Worm (Caenorhabditis elegans): Measurements from ENCODE around the gene Y102A5C.36.

Gene Y102A5C.36

DNA sequence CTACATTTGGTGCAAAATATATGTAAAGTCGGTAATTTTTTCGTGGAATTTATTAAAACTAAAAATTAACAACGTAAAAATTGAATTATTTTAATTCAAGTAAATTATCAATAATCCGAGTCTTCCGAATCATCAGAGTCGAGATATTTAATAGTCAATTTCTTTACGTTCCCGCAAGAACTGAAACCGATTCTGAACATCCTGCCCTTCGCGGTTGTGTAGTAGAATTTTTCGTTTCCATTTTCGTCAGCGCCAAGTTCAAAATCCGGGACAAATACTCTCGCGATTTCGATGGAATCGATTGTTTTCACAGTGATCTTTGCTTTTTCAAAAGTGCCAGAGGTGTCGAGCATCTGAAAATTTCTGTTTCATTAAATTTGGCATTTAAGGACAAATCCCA, 7.6 kb downstream of the Y102A5C.36 start (continued):
- TF ChIP-seq ztf-18 (tag; optimal IDR thresholded peaks at IDR 0.05): no peak
- no peak for TF ChIP-seq ceh-27 (GFP tag; optimal IDR thresholded peaks at IDR 0.05)
- TF ChIP-seq F22D6.2 (tag; optimal IDR thresholded peaks at IDR 0.05): no peak
- no peak for TF ChIP-seq nhr-27 (tag; optimal IDR thresholded peaks at IDR 0.05)
- TF ChIP-seq attf-6 (GFP tag; IDR thresholded peaks at IDR 0.05): peak; percentile 89
- TF ChIP-seq lin-35 (GFP tag; optimal IDR thresholded peaks at IDR 0.05): no peak
- TF ChIP-seq K12H6.12 (tag; optimal IDR thresholded peaks at IDR 0.05): no peak
- TF ChIP-seq cebp-2 (GFP tag; IDR thresholded peaks at IDR 0.05): no peak
- TF ChIP-seq T26A5.8 (tag; optimal IDR thresholded peaks at IDR 0.05): no peak
- TF ChIP-seq madf-6 (GFP tag; IDR thresholded peaks at IDR 0.05): peak; percentile 45
- no peak for TF ChIP-seq pha-4 (tag; optimal IDR thresholded peaks at IDR 0.05)
- no peak for TF ChIP-seq sptf-2 (GFP tag; optimal IDR thresholded peaks at IDR 0.05)
- no peak for TF ChIP-seq Y53F4B.3 (GFP tag; IDR thresholded peaks at IDR 0.05)
- no peak for TF ChIP-seq him-1 (tag; optimal IDR thresholded peaks at IDR 0.05)
- no peak for TF ChIP-seq C17E4.6 (GFP tag; IDR thresholded peaks at IDR 0.05)
- no peak for TF ChIP-seq lag-1 (GFP tag; IDR thresholded peaks at IDR 0.05)
- no peak for TF ChIP-seq chd-7 (tag; optimal IDR thresholded peaks at IDR 0.05)
- TF ChIP-seq hmg-20 (GFP tag; IDR thresholded peaks at IDR 0.05): no peak
- no peak for TF ChIP-seq Y56A3A.18 (GFP tag; IDR thresholded peaks at IDR 0.05)
- no peak for TF ChIP-seq snpc-3.4 (tag; optimal IDR thresholded peaks at IDR 0.05)
- no peak for TF ChIP-seq lin-40 (tag; optimal IDR thresholded peaks at IDR 0.05)
- TF ChIP-seq F10E7.11 (tag; optimal IDR thresholded peaks at IDR 0.05): no peak
- TF ChIP-seq F57A8.1 (GFP tag; optimal IDR thresholded peaks at IDR 0.05): no peak
- no peak for TF ChIP-seq snpc-4 (GFP tag; optimal IDR thresholded peaks at IDR 0.05)
- TF ChIP-seq snpc-4 (tag; optimal IDR thresholded peaks at IDR 0.05): peak in 2 of 4 experiments; percentile 7 to 50
- no peak for TF ChIP-seq lin-54 (GFP tag; optimal IDR thresholded peaks at IDR 0.05)
- TF ChIP-seq F23B12.7 (tag; optimal IDR thresholded peaks at IDR 0.05; ENCODE audit: insufficient read depth): no peak
- TF ChIP-seq F52B5.7 (tag; optimal IDR thresholded peaks at IDR 0.05): no peak
- TF ChIP-seq Y53G8AR.9 (GFP tag; conservative IDR thresholded peaks at IDR 0.05): no peak
- TF ChIP-seq gei-17 (GFP tag; optimal IDR thresholded peaks at IDR 0.05): no peak
- TF ChIP-seq nfyb-1 (GFP tag; IDR thresholded peaks at IDR 0.05): no peak
- TF ChIP-seq zfh-2 (GFP tag; conservative IDR thresholded peaks at IDR 0.05): no peak
- no peak for TF ChIP-seq F33H1.4 (GFP tag; IDR thresholded peaks at IDR 0.05)
- no peak for TF ChIP-seq rpc-1 (optimal IDR thresholded peaks at IDR 0.05)
- TF ChIP-seq rpc-1 (tag; optimal IDR thresholded peaks at IDR 0.05): no peak
- TF ChIP-seq ceh-40 (GFP tag; IDR thresholded peaks at IDR 0.05): no peak
- TF ChIP-seq B0336.3 (GFP tag; IDR thresholded peaks at IDR 0.05): 0 out of 2 replicates have a peak, but pooled peaks have one; percentile 45
- no peak for TF ChIP-seq dpff-1 (tag; optimal IDR thresholded peaks at IDR 0.05)
- TF ChIP-seq C06A6.2 (GFP tag; conservative IDR thresholded peaks at IDR 0.05): no peak
- TF ChIP-seq snpc-1.3 (tag; optimal IDR thresholded peaks at IDR 0.05; ENCODE audit: insufficient read depth): no peak
- TF ChIP-seq nhr-120 (GFP tag; IDR thresholded peaks at IDR 0.05): no peak
- no peak for TF ChIP-seq dox-1 (GFP tag; IDR thresholded peaks at IDR 0.05)
- no peak for TF ChIP-seq sea-2 (GFP tag; IDR thresholded peaks at IDR 0.05)
- no peak for TF ChIP-seq akir-1 (GFP tag; optimal IDR thresholded peaks at IDR 0.05)
- peak; percentile 14 for TF ChIP-seq xnd-1 (tag; optimal IDR thresholded peaks at IDR 0.05)
- TF ChIP-seq ets-4 (GFP tag; optimal IDR thresholded peaks at IDR 0.05): no peak
- no peak for TF ChIP-seq nhr-179 (tag; optimal IDR thresholded peaks at IDR 0.05)
- no peak for TF ChIP-seq ceh-91 (GFP tag; IDR thresholded peaks at IDR 0.05)
- TF ChIP-seq mes-4 (tag; optimal IDR thresholded peaks at IDR 0.05): no peak
- TF ChIP-seq F49E8.2 (tag; optimal IDR thresholded peaks at IDR 0.05; ENCODE audit: insufficient read depth): peak; percentile 67
